Fruit fly (Drosophila melanogaster) whole organism, embryonic: ENCODE measurements around the gene LManIV.

ENCODE experiments used
- ATbp ChIP-seq: fragments of 200-800 bp; sonication (Bioruptor generic); optimal IDR thresholded peaks from 2 replicates; lab custom pipeline; 2017; ENCODE audit warnings: missing biosample characterization, mild to moderate bottlenecking, missing genetic modification characterization, missing genetic modification reagents
- Aef1 ChIP-seq: fragments of 200-800 bp; sonication (Bioruptor generic); IDR thresholded peaks from 3 replicates; pipeline ENCODE4 v1.3.6; 2022; ENCODE audit warnings: missing biosample characterization, missing genetic modification characterization
- Atf3 ChIP-seq: fragments of 200-800 bp; sonication (Bioruptor generic); optimal IDR thresholded peaks from 3 replicates; lab custom pipeline; 2016; ENCODE audit warnings: missing biosample characterization, missing genetic modification characterization
- BEAF-32 ChIP-seq: fragments of 200-800 bp; sonication (Bioruptor generic); optimal IDR thresholded peaks from 3 replicates; lab custom pipeline; 2017; ENCODE audit warnings: missing biosample characterization, missing genetic modification characterization, mild to moderate bottlenecking, moderate library complexity, missing genetic modification reagents
- Blimp-1 ChIP-seq: fragments of 200-800 bp; sonication (Bioruptor generic); optimal IDR thresholded peaks from 3 replicates; lab custom pipeline; 2018; ENCODE audit warnings: missing biosample characterization, missing genetic modification characterization, mild to moderate bottlenecking, moderate library complexity, missing genetic modification reagents
- CG10543 ChIP-seq: fragments of 200-800 bp; sonication (Bioruptor generic); optimal IDR thresholded peaks from 3 replicates; lab custom pipeline; 2017; ENCODE audit warnings: missing biosample characterization, mild to moderate bottlenecking, missing genetic modification characterization, moderate library complexity
- CG11398 ChIP-seq: fragments of 200-800 bp; sonication (Bioruptor generic); optimal IDR thresholded peaks from 2 replicates; lab custom pipeline; 2016; ENCODE audit warnings: missing biosample characterization, missing genetic modification characterization
- CG11560 ChIP-seq: fragments of 200-800 bp; sonication (Bioruptor generic); IDR thresholded peaks from 3 replicates; pipeline ENCODE4 v1.3.6; 2022; ENCODE audit warnings: missing biosample characterization, missing genetic modification characterization
- CG12155 ChIP-seq: fragments of 200-800 bp; sonication (Bioruptor generic); optimal IDR thresholded peaks from 3 replicates; lab custom pipeline; 2016; ENCODE audit warnings: missing biosample characterization, missing genetic modification characterization
- CG15269 ChIP-seq: fragments of 200-800 bp; sonication (Bioruptor generic); optimal IDR thresholded peaks from 2 replicates; lab custom pipeline; 2018; ENCODE audit warnings: missing biosample characterization, mild to moderate bottlenecking, missing genetic modification characterization, moderate library complexity
- CG17612 ChIP-seq: fragments of 200-800 bp; sonication (Bioruptor generic); IDR thresholded peaks from 2 replicates; pipeline ENCODE4 v1.3.6; 2022; ENCODE audit warnings: missing biosample characterization, missing genetic modification characterization
- CG1832 ChIP-seq: fragments of 200-800 bp; sonication (Bioruptor generic); optimal IDR thresholded peaks from 2 replicates; lab custom pipeline; 2017; ENCODE audit warnings: missing biosample characterization, mild to moderate bottlenecking, missing genetic modification characterization, inconsistent platforms
- CG2199 ChIP-seq: fragments of 200-800 bp; sonication (Bioruptor generic); IDR thresholded peaks from 3 replicates; pipeline ENCODE4 v1.3.6; 2022; ENCODE audit warnings: missing biosample characterization, missing genetic modification characterization
- CG34376 ChIP-seq: fragments of 200-800 bp; sonication (Bioruptor generic); optimal IDR thresholded peaks from 2 replicates; lab custom pipeline; 2018; ENCODE audit warnings: missing biosample characterization, mild to moderate bottlenecking, missing genetic modification characterization
- CG4707 ChIP-seq: fragments of 200-800 bp; sonication (Bioruptor generic); optimal IDR thresholded peaks from 2 replicates; lab custom pipeline; 2018; ENCODE audit warnings: missing biosample characterization, mild to moderate bottlenecking, missing genetic modification characterization, moderate library complexity
- CG7963 ChIP-seq: fragments of 200-800 bp; sonication (Bioruptor generic); IDR thresholded peaks from 3 replicates; pipeline ENCODE4 v1.3.6; 2022; ENCODE audit warnings: missing biosample characterization, missing genetic modification characterization; ENCODE audit not compliant: partially characterized antibody
- CG8290 ChIP-seq, 3 experiments: fragments of 200-800 bp; sonication (Bioruptor generic); optimal IDR thresholded peaks; 2 replicates each; lab custom pipeline; 2016 to 2019; ENCODE audit warnings: missing biosample characterization in 3 of 3, missing genetic modification characterization in 3 of 3, mild to moderate bottlenecking in 2 of 3, moderate library complexity in 1 of 3
- CG8765 ChIP-seq: fragments of 200-800 bp; sonication (Bioruptor generic); IDR thresholded peaks from 2 replicates; pipeline ENCODE4 v1.3.6; 2022; ENCODE audit warnings: missing biosample characterization, missing genetic modification characterization
- CTCF ChIP-seq: fragments of 200-800 bp; sonication (Bioruptor generic); optimal IDR thresholded peaks from 2 replicates; lab custom pipeline; 2017; ENCODE audit warnings: missing biosample characterization, mild to moderate bottlenecking, missing genetic modification characterization, moderate library complexity
- Chrac-16 ChIP-seq: fragments of 200-800 bp; sonication (Bioruptor generic); optimal IDR thresholded peaks from 3 replicates; lab custom pipeline; 2016; ENCODE audit warnings: missing biosample characterization, missing genetic modification characterization
- Fer1 ChIP-seq: fragments of 200-800 bp; sonication (Bioruptor generic); optimal IDR thresholded peaks from 2 replicates; lab custom pipeline; 2017; ENCODE audit warnings: missing biosample characterization, mild to moderate bottlenecking, missing genetic modification characterization
- HLH3B ChIP-seq: fragments of 200-800 bp; sonication (Bioruptor generic); IDR thresholded peaks from 2 replicates; pipeline ENCODE4 v1.3.6; 2022; ENCODE audit warnings: missing biosample characterization, missing genetic modification characterization
- Hey ChIP-seq: fragments of 200-800 bp; sonication (Bioruptor generic); optimal IDR thresholded peaks from 3 replicates; lab custom pipeline; 2018; ENCODE audit warnings: missing biosample characterization, mild to moderate bottlenecking, missing genetic modification characterization
- Meics ChIP-seq: fragments of 200-800 bp; sonication (Bioruptor generic); optimal IDR thresholded peaks from 2 replicates; lab custom pipeline; 2017; ENCODE audit warnings: missing biosample characterization, mild to moderate bottlenecking, missing genetic modification characterization
- abd-A ChIP-seq: fragments of 200-800 bp; sonication (Bioruptor generic); optimal IDR thresholded peaks from 3 replicates; lab custom pipeline; 2019; ENCODE audit warnings: missing biosample characterization, mild to moderate bottlenecking, missing genetic modification characterization, moderate library complexity
- ara ChIP-seq: fragments of 200-800 bp; sonication (Bioruptor generic); IDR thresholded peaks from 2 replicates; pipeline ENCODE4 v1.3.6; 2022; ENCODE audit warnings: missing biosample characterization, missing genetic modification characterization
- cwo ChIP-seq: fragments of 200-800 bp; sonication (Bioruptor generic); optimal IDR thresholded peaks from 3 replicates; lab custom pipeline; 2017; ENCODE audit warnings: missing biosample characterization, missing genetic modification characterization, mild to moderate bottlenecking, moderate library complexity, missing genetic modification reagents
- dimm ChIP-seq: fragments of 200-800 bp; sonication (Bioruptor generic); IDR thresholded peaks from 2 replicates; pipeline ENCODE4 v1.3.6; 2022; ENCODE audit warnings: missing biosample characterization, missing genetic modification characterization
- dmrt11E ChIP-seq: fragments of 200-800 bp; sonication (Bioruptor generic); optimal IDR thresholded peaks from 3 replicates; lab custom pipeline; 2018; ENCODE audit warnings: missing biosample characterization, mild to moderate bottlenecking, missing genetic modification characterization, moderate library complexity
- dpn ChIP-seq, 2 experiments: fragments of 200-800 bp; sonication (Bioruptor generic); optimal IDR thresholded peaks; 3 replicates each; lab custom pipeline; 2016; ENCODE audit warnings: missing biosample characterization in 2 of 2, missing genetic modification characterization in 2 of 2
- eve ChIP-seq, 2 experiments: fragments of >200 bp; optimal IDR thresholded peaks; 2 replicates each; lab custom pipeline; 2017; ENCODE audit warnings: missing biosample characterization in 2 of 2, missing genetic modification characterization in 2 of 2
- exex ChIP-seq: fragments of 200-800 bp; sonication (Bioruptor generic); optimal IDR thresholded peaks from 4 replicates; lab custom pipeline; 2018; ENCODE audit warnings: missing biosample characterization, mild to moderate bottlenecking, missing genetic modification characterization, moderate library complexity
- grn ChIP-seq: fragments of 200-800 bp; sonication (Bioruptor generic); optimal IDR thresholded peaks from 3 replicates; lab custom pipeline; 2017; ENCODE audit warnings: missing biosample characterization, missing genetic modification characterization
- gsb ChIP-seq: fragments of 200-800 bp; sonication (Bioruptor generic); IDR thresholded peaks from 2 replicates; pipeline ENCODE4 v1.3.6; 2022; ENCODE audit warnings: missing biosample characterization, missing genetic modification characterization
- lilli ChIP-seq: fragments of 200-800 bp; sonication (Bioruptor generic); optimal IDR thresholded peaks from 3 replicates; lab custom pipeline; 2016; ENCODE audit warnings: missing biosample characterization, missing genetic modification characterization
- mirr ChIP-seq: fragments of 200-800 bp; sonication (Bioruptor generic); optimal IDR thresholded peaks from 3 replicates; lab custom pipeline; 2018; ENCODE audit warnings: missing biosample characterization, mild to moderate bottlenecking, missing genetic modification characterization
- nmo ChIP-seq: fragments of 200-800 bp; sonication (Bioruptor generic); optimal IDR thresholded peaks from 2 replicates; lab custom pipeline; 2018; ENCODE audit warnings: missing biosample characterization, mild to moderate bottlenecking, missing genetic modification characterization, moderate library complexity
- org-1 ChIP-seq: fragments of 200-800 bp; sonication (Bioruptor generic); optimal IDR thresholded peaks from 2 replicates; lab custom pipeline; 2017; ENCODE audit warnings: missing biosample characterization, missing genetic modification characterization
- sc ChIP-seq, 3 experiments: fragments of >200 bp in 2 of 3; fragments of 200-800 bp in 1 of 3; sonication (Bioruptor generic) in 1 of 3; optimal IDR thresholded peaks; 2 replicates in 2 of 3; 3 replicates in 1 of 3; lab custom pipeline; 2017; ENCODE audit warnings: mild to moderate bottlenecking in 1 of 3, missing biosample characterization in 1 of 3, missing genetic modification characterization in 1 of 3, missing genetic modification reagents in 1 of 3
- sd ChIP-seq: fragments of 200-800 bp; sonication (Bioruptor generic); optimal IDR thresholded peaks from 3 replicates; lab custom pipeline; 2018; ENCODE audit warnings: missing biosample characterization, mild to moderate bottlenecking, missing genetic modification characterization, moderate library complexity
- shn ChIP-seq: fragments of 200-800 bp; sonication (Bioruptor generic); optimal IDR thresholded peaks from 3 replicates; lab custom pipeline; 2016; ENCODE audit warnings: missing biosample characterization, missing genetic modification characterization
- sr ChIP-seq: fragments of 200-800 bp; sonication (Bioruptor generic); IDR thresholded peaks from 3 replicates; pipeline ENCODE4 v1.3.6; 2022; ENCODE audit warnings: missing biosample characterization, missing genetic modification characterization
- stc ChIP-seq: fragments of 200-800 bp; sonication (Bioruptor generic); IDR thresholded peaks from 2 replicates; pipeline ENCODE4 v1.3.6; 2022; ENCODE audit warnings: missing biosample characterization, missing genetic modification characterization
- sug ChIP-seq: fragments of 200-800 bp; optimal IDR thresholded peaks from 2 replicates; lab custom pipeline; 2019; ENCODE audit warnings: missing biosample characterization, mild to moderate bottlenecking, missing genetic modification characterization, moderate library complexity
- vfl ChIP-seq: fragments of 200-800 bp; sonication (Bioruptor generic); optimal IDR thresholded peaks from 2 replicates; lab custom pipeline; 2016; ENCODE audit warnings: missing biosample characterization, missing genetic modification characterization
- vvl ChIP-seq: fragments of 200-800 bp; sonication (Bioruptor generic); IDR thresholded peaks from 2 replicates; pipeline ENCODE4 v1.3.6; 2022; ENCODE audit warnings: missing biosample characterization, missing genetic modification characterization
- z ChIP-seq: fragments of 200-800 bp; sonication (Bioruptor generic); IDR thresholded peaks from 3 replicates; pipeline ENCODE4 v1.3.6; 2022; ENCODE audit warnings: missing biosample characterization, missing genetic modification characterization

The LManIV gene

dm6 chr2L:8735572-8735996 is 36.6 kb downstream of the LManIV start (continued):
- TF ChIP-seq CG8290 (GFP tag; optimal IDR thresholded peaks at IDR 0.05; lab: Kevin White, UChicago) (no peak), CG8290 (tag; optimal IDR thresholded peaks at IDR 0.05; lab: Kevin White, UChicago) (peak in 1 of 2 experiments; percentile 77), BEAF-32 (GFP tag; lab: Kevin White, UChicago) (no peak), CG11398 (GFP tag; lab: Kevin White, UChicago) (no peak), CG1832 (GFP tag; lab: Kevin White, UChicago) (no peak), gsb (GFP tag; lab: Robert Waterston, UW) (0 out of 2 replicates have a peak, but pooled peaks have one; percentile 39), grn (GFP tag; lab: Kevin White, UChicago) (peak; percentile 31), shn (GFP tag; lab: Kevin White, UChicago) (peak; percentile 5)

- TF ChIP-seq Blimp-1 (GFP tag; lab: Kevin White, UChicago) (peak; percentile 95), Chrac-16 (GFP tag; lab: Kevin White, UChicago) (no peak), ara (GFP tag; lab: Robert Waterston, UW) (0 out of 2 replicates have a peak, but pooled peaks have one; percentile 24), eve (GFP tag; optimal IDR thresholded peaks at IDR 0.05; lab: Kevin White, UChicago) (peak in 1 of 2 experiments; percentile 74)
These were observed 37.1 kb downstream of the LManIV start for dm6 chr2L:8734998-8735397.

DNA sequence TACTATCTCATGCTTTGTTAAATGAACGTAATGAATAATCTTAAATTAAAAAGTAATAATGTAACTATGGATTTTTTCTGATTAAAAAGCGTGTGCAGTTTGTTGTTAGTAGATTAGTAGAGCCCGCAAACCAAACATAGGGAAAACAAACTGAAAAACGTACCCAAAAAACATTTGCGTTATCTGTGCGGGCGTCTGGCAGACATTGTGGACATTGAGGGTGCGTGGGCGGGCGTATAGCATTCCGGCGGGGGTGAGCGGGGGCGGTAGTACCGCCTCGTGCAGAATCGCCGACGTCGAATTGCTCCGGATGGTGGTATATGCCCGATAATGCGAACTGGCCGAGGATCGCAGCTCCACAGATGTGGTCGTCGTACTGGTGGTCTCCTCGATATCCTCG is 37.8 kb downstream of the LManIV start:
- TF ChIP-seq HLH3B (GFP tag; lab: Robert Waterston, UW) (peak; percentile 17; the same call in 1 of the 2 replicates), org-1 (GFP tag; lab: Kevin White, UChicago) (no peak), dimm (no peak), Atf3 (no peak), z (GFP tag; lab: Robert Waterston, UW) (no peak), CG10543 (peak; percentile 68), CG4707 (no peak), CG2199 (GFP tag; lab: Robert Waterston, UW) (peak; percentile 61; the same call in 1 of the 3 replicates), abd-A (tag; lab: Kevin White, UChicago) (no peak), CG17612 (GFP tag; lab: Robert Waterston, UW) (no peak), sc (optimal IDR thresholded peaks at IDR 0.05; lab: Kevin White, UChicago) (no peak), sc (GFP tag; optimal IDR thresholded peaks at IDR 0.05; lab: Kevin White, UChicago) (no peak), vvl (GFP tag; lab: Robert Waterston, UW) (no peak), vfl (GFP tag; lab: Kevin White, UChicago) (no peak), CG11560 (tag; lab: Robert Waterston, UW) (no peak), ATbp (GFP tag; lab: Kevin White, UChicago) (no peak), CG34376 (peak; percentile 38), dpn (GFP tag; optimal IDR thresholded peaks at IDR 0.05; lab: Kevin White, UChicago) (no peak), CG15269 (no peak), CG8765 (GFP tag; lab: Robert Waterston, UW) (no peak), lilli (GFP tag; lab: Kevin White, UChicago) (no peak), Fer1 (GFP tag; lab: Kevin White, UChicago) (peak; percentile 13), Meics (GFP tag; lab: Kevin White, UChicago) (peak; percentile 5), CG12155 (GFP tag; lab: Kevin White, UChicago) (no peak), exex (tag; lab: Kevin White, UChicago) (peak; percentile 68), cwo (peak; percentile 9), Hey (tag; lab: Kevin White, UChicago) (peak; percentile 32), CG7963 (GFP tag; lab: Robert Waterston, UW) (no peak), sr (GFP tag; lab: Robert Waterston, UW) (peak; percentile 98), stc (GFP tag; lab: Robert Waterston, UW) (0 out of 2 replicates have a peak, but pooled peaks have one; percentile 18), nmo (GFP tag; lab: Kevin White, UChicago) (no peak), sug (tag; lab: Kevin White, UChicago) (peak; percentile 78), Aef1 (GFP tag; lab: Robert Waterston, UW) (no peak), CTCF (GFP tag; lab: Kevin White, UChicago) (no peak), sd (peak; percentile 80), mirr (GFP tag; lab: Kevin White, UChicago) (peak; percentile 58), dmrt11E (tag; lab: Kevin White, UChicago) (no peak)
